Worm (Caenorhabditis elegans) whole organism, midembryonic: ENCODE data around the gene R12G8.1.

Experiments used
- T22C8.4 ChIP-seq: fragments of 200-800 bp; sonication (Bioruptor generic); IDR thresholded peaks from 2 replicates; pipeline ENCODE4 v1.3.6; 2022; ENCODE audit warnings: missing genetic modification characterization, missing compliant biosample characterization
- cog-1 ChIP-seq: sonication (generic microtip); optimal IDR thresholded peaks from 2 replicates; lab custom pipeline; 2016; ENCODE audit warnings: missing genetic modification characterization, missing compliant biosample characterization
- flt-1 ChIP-seq: fragments of 200-800 bp; sonication (Bioruptor generic); IDR thresholded peaks from 2 replicates; pipeline ENCODE4 v1.3.6; 2022; ENCODE audit warnings: missing genetic modification characterization, missing compliant biosample characterization
- klf-2 ChIP-seq: fragments of 200-800 bp; sonication (Bioruptor generic); conservative IDR thresholded peaks from 2 replicates; pipeline ENCODE4 v1.3.6; 2022; ENCODE audit warnings: missing genetic modification reagents, missing genetic modification characterization, missing compliant biosample characterization
- med-1 ChIP-seq: sonication (generic microtip); optimal IDR thresholded peaks from 2 replicates; lab custom pipeline; 2017; ENCODE audit warnings: missing genetic modification characterization, mild to moderate bottlenecking, missing compliant biosample characterization, antibody characterized with exemption, missing genetic modification reagents; ENCODE audit not compliant: insufficient read depth
- ref-1 ChIP-seq: fragments of 200-800 bp; sonication (Bioruptor generic); conservative IDR thresholded peaks from 2 replicates; pipeline ENCODE4 v1.3.6; 2022; ENCODE audit warnings: missing genetic modification reagents, missing genetic modification characterization, missing compliant biosample characterization
- tab-1 ChIP-seq: fragments of 200-800 bp; sonication (Bioruptor generic); IDR thresholded peaks from 2 replicates; pipeline ENCODE4 v1.3.6; 2022; ENCODE audit warnings: missing genetic modification characterization, missing compliant biosample characterization
- ztf-23 ChIP-seq: fragments of 200-800 bp; sonication (Bioruptor generic); IDR thresholded peaks from 2 replicates; pipeline ENCODE4 v1.3.6; 2022; ENCODE audit warnings: missing genetic modification reagents, missing genetic modification characterization, missing compliant biosample characterization
- ztf-29 ChIP-seq: fragments of 200-800 bp; sonication (Bioruptor generic); IDR thresholded peaks from 2 replicates; pipeline ENCODE4 v1.3.6; 2022; ENCODE audit warnings: missing genetic modification reagents, missing genetic modification characterization, missing compliant biosample characterization

- TF ChIP-seq ref-1 (GFP tag; lab: Robert Waterston, UW) (no peak), med-1 (no peak), T22C8.4 (GFP tag; lab: Robert Waterston, UW) (no peak), flt-1 (GFP tag; lab: Robert Waterston, UW) (no peak), klf-2 (GFP tag; lab: Robert Waterston, UW) (no peak), cog-1 (no peak), ztf-29 (no peak), ztf-23 (no peak), tab-1 (no peak)
Observed at ce11 chrV:17767249-17767648, 18.2 kb upstream of the R12G8.1 start, which contains the start of gene srh-284.
